Fruit fly (Drosophila melanogaster): ENCODE results near the gene CG7974.

DNA sequence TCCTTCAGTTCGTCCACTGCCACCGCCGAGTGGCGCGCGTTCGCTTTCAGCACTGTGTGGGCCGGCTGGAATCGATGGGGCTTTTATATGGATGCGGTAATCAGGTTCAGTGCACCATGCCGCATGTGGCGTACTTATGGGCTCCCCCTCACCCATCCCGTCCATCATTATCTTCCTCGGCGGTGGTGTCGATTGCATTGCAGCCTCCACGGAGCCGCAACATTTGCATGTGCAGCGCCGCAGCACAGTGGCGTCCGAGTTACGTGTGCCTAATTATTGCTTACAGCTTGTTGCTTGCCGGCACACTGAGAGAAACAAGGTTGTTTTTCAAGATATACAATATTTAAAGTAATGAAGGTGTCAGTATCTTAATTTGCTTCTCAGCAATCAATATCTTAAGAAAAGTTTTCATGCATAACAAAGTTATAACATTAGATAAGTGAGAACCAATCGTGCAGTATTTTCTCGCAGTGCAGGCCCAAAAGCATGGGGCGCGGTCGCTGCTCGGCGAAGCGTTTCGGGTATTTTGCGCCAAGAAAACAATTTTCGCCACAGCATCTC, 37.5 kb downstream of the CG7974 start, which contains the start of gene CG13931:
- peak; percentile 60 for TF ChIP-seq CG9948 (tag; optimal IDR thresholded peaks at IDR 0.05)
- peak; percentile 78 for TF ChIP-seq CG32121 (GFP tag; IDR thresholded peaks at IDR 0.05)
- TF ChIP-seq CG10348 (GFP tag; IDR thresholded peaks at IDR 0.05): 0 out of 2 replicates have a peak, but pooled peaks have one; percentile 25
- peak; percentile 56 for TF ChIP-seq rn (GFP tag; IDR thresholded peaks at IDR 0.05)
- peak; percentile 60 for TF ChIP-seq EcR (GFP tag; optimal IDR thresholded peaks at IDR 0.05)
- peak; percentile 69 for TF ChIP-seq CG8159 (tag; optimal IDR thresholded peaks at IDR 0.05)
- TF ChIP-seq CG17806 (tag; optimal IDR thresholded peaks at IDR 0.05): peak; percentile 61
- peak; percentile 78 for TF ChIP-seq Ets98B (GFP tag; IDR thresholded peaks at IDR 0.05)
- TF ChIP-seq Snoo (tag; optimal IDR thresholded peaks at IDR 0.05): peak; percentile 38
- TF ChIP-seq Pif1A (GFP tag; optimal IDR thresholded peaks at IDR 0.05): peak; percentile 61
